Worm (Caenorhabditis elegans): ENCODE data around the gene Y25C1A.2.
"Not testable (repeated sequence)": the region's sequence is repeated elsewhere in the genome, so short reads cannot be mapped to it uniquely, and the experiment has no call there.

Y25C1A.2 gene

DNA sequence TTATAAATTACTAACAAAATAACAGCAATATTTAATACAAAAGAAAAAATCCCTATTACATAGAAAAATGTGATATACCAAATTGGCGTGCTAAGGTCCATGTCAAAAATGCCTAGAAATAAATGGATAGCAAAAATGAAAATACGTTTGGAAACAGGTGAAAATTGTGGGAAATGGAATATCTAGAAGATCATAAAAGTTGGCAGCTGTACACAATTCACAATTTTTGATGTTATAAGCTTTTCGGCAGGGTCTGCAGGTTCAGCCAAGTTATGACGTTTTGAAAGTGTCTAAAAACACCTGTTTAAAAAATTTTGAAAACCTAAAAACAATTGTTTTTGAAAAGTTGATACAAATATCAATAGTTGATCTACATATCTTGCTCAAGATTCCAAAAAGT is 30.4 kb downstream of the Y25C1A.2 start, which contains the start of gene sri-42:
Gene sri-42 (minus strand): TSS at position 101 of the 400 bp plus-strand sequence.
- not testable (repeated sequence) for TF ChIP-seq che-1, rnt-1, ceh-24 (tag; optimal IDR thresholded peaks at IDR 0.05)

ce11 chrII:3144552-3144951 is 32.1 kb downstream of the Y25C1A.2 start, which contains the start of gene sri-43:
Gene sri-43, minus strand, starts transcription at chrII:3144652.
- not testable (repeated sequence) for TF ChIP-seq odd-2 (tag; optimal IDR thresholded peaks at IDR 0.05); pat-9 (tag; optimal IDR thresholded peaks at IDR 0.05); unc-55 (GFP tag; optimal IDR thresholded peaks at IDR 0.05)

DNA sequence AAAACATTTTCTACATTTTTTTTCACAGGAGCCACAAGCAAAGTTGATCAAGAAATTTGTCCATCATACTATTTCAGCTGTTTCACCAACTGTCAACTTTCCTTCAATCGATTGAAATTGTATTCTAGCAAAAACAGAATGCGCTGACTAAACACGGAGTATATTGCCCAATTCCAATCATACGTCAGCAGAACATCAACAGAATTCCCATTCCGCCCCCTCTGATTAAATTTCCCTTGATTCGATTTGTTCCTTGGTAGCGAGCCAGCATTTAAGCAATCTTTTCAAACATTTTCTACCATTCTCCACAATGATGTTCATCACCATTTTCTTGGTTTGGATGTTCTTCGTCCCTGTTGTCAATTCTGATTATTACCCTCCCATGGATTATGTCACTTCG is 33.4 kb downstream of the Y25C1A.2 start, which contains the start of gene T10D4.15:
Gene T10D4.15 (plus strand): TSS at position 301 of the 400 bp plus-strand sequence.
- TF ChIP-seq pqm-1 (tag; optimal IDR thresholded peaks at IDR 0.05) (no peak), pat-9 (tag; optimal IDR thresholded peaks at IDR 0.05) (no peak), nhr-232 (tag; optimal IDR thresholded peaks at IDR 0.05) (no peak), F13H6.1 (tag; optimal IDR thresholded peaks at IDR 0.05) (no peak), ets-4 (tag; optimal IDR thresholded peaks at IDR 0.05) (no peak), ceh-22 (tag; optimal IDR thresholded peaks at IDR 0.05) (no peak), elt-4 (tag; optimal IDR thresholded peaks at IDR 0.05) (no peak), ceh-31 (tag; optimal IDR thresholded peaks at IDR 0.05) (no peak), elt-2 (tag; optimal IDR thresholded peaks at IDR 0.05) (no peak)

ce11 chrII:3148404-3148803 is 36.0 kb downstream of the Y25C1A.2 start:
- TF ChIP-seq hlh-8 (tag; optimal IDR thresholded peaks at IDR 0.05) (no peak), F13H6.1 (tag; optimal IDR thresholded peaks at IDR 0.05) (no peak), Y22D7AL.16 (tag; optimal IDR thresholded peaks at IDR 0.05) (no peak), lim-6 (tag; optimal IDR thresholded peaks at IDR 0.05) (no peak), ceh-31 (tag; optimal IDR thresholded peaks at IDR 0.05) (no peak), syd-9 (tag; optimal IDR thresholded peaks at IDR 0.05) (no peak), nfya-1 (tag; optimal IDR thresholded peaks at IDR 0.05) (no peak), unc-55 (GFP tag; optimal IDR thresholded peaks at IDR 0.05) (no peak), che-1 (tag; optimal IDR thresholded peaks at IDR 0.05) (no peak), elt-4 (tag; optimal IDR thresholded peaks at IDR 0.05) (no peak)

DNA sequence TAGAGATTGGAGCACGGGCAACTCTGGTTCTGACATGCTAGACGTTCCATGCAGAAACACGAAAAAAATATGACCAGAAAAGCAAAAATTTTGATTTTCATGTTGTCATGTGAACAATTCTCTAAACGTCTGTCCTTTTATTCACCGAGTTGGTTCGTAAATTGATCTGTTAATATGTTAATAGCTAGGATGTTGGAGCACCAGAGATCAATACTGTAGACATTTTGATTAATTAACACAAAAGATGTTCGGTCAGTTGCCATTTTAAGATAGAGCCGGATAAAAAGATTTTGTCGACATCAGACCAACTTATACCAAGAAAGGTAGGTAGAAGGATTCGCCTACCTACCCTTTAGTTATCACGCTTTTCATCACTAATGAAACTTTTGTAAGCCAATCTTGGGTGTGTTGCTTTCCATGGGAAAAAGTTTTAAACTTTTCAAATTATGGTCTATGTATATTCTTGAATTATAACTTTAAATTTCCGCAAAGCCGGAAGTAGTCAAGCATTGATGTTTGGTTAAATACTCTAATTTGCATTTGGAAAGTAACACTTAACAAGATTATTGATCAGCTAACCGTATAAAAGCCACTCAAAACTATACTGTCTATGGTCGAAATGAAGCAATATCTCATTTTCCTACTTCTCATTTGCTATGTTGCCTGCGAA is 37.2 kb downstream of the Y25C1A.2 start, which contains the start of the genes T10D4.11 and T10D4.1:
Gene T10D4.11 (minus strand): TSS at position 101 of the 670 bp plus-strand sequence.
Gene T10D4.1 (plus strand): TSS at position 620 of the 670 bp plus-strand sequence.
- TF ChIP-seq pros-1 (tag; optimal IDR thresholded peaks at IDR 0.05), result no peak
- TF ChIP-seq nfya-1 (tag; optimal IDR thresholded peaks at IDR 0.05), result no peak
- no peak for TF ChIP-seq C08G9.2 (tag; optimal IDR thresholded peaks at IDR 0.05)
- no peak for TF ChIP-seq unc-86 (tag; optimal IDR thresholded peaks at IDR 0.05)
- TF ChIP-seq pax-1 (tag; optimal IDR thresholded peaks at IDR 0.05), result no peak
- no peak for TF ChIP-seq che-1 (tag; optimal IDR thresholded peaks at IDR 0.05)
- TF ChIP-seq madf-2 (tag; optimal IDR thresholded peaks at IDR 0.05), result no peak
- no peak for TF ChIP-seq nhr-11 (tag; optimal IDR thresholded peaks at IDR 0.05)
- no peak for TF ChIP-seq hlh-6 (tag; optimal IDR thresholded peaks at IDR 0.05)
- TF ChIP-seq ref-2 (tag; optimal IDR thresholded peaks at IDR 0.05), result no peak
- TF ChIP-seq unc-3 (GFP tag; conservative IDR thresholded peaks at IDR 0.05), result no peak
- TF ChIP-seq unc-3 (tag; optimal IDR thresholded peaks at IDR 0.05), result no peak

ce11 chrII:3151615-3152014 is 39.2 kb downstream of the Y25C1A.2 start, which contains the start of the genes T10D4.14 and T10D4.19:
Gene T10D4.14, minus strand, starts transcription at chrII:3151715.
Gene T10D4.19, plus strand, starts transcription at chrII:3151918.
- TF ChIP-seq hlh-30 (tag; optimal IDR thresholded peaks at IDR 0.05; ENCODE audit: insufficient read depth), result no peak
- TF ChIP-seq ceh-30 (tag; optimal IDR thresholded peaks at IDR 0.05), result no peak
- no peak for TF ChIP-seq odd-2 (tag; optimal IDR thresholded peaks at IDR 0.05)
- TF ChIP-seq ama-1 (optimal IDR thresholded peaks at IDR 0.05), result no peak
- no peak for TF ChIP-seq ceh-22 (tag; optimal IDR thresholded peaks at IDR 0.05)
- TF ChIP-seq dmd-4 (tag; optimal IDR thresholded peaks at IDR 0.05; ENCODE audit: borderline replicate concordance), result no peak
- no peak for TF ChIP-seq elt-2 (tag; optimal IDR thresholded peaks at IDR 0.05)
